Worm (Caenorhabditis elegans) whole organism, early embryonic: Measurements from ENCODE around the gene C16A3.2.

ENCODE experiments used
- B0310.2 ChIP-seq: sonication (generic microtip); optimal IDR thresholded peaks from 2 replicates; lab custom pipeline; 2016; ENCODE audit warnings: mild to moderate bottlenecking, missing genetic modification characterization, missing compliant biosample characterization
- ama-1 ChIP-seq: fragments of 150-350 bp; optimal IDR thresholded peaks from 2 replicates; lab custom pipeline; 2014
- flt-1 ChIP-seq: fragments of 200-800 bp; sonication (Bioruptor generic); IDR thresholded peaks from 2 replicates; pipeline ENCODE4 v1.3.6; 2022; ENCODE audit warnings: missing genetic modification characterization, missing compliant biosample characterization

- TF ChIP-seq flt-1 (GFP tag; lab: Robert Waterston, UW) (no peak), ama-1 (lab: Kevin White, UChicago) (no peak), B0310.2 (no peak)
Observed at ce11 chrIII:6389533-6389932, at the start of gene C16A3.2.
